Fruit fly (Drosophila melanogaster) whole organism, prepupa: ENCODE data around the gene Prosalpha2.

Experiments
- Blimp-1 ChIP-seq: fragments of 200-800 bp; sonication (Bioruptor generic); optimal IDR thresholded peaks from 3 replicates; lab custom pipeline; 2017; ENCODE audit warnings: missing biosample characterization, missing genetic modification characterization, mild to moderate bottlenecking, moderate library complexity, missing genetic modification reagents
- CG10631 ChIP-seq: fragments of 200-800 bp; sonication (Bioruptor generic); optimal IDR thresholded peaks from 2 replicates; lab custom pipeline; 2016; ENCODE audit warnings: missing biosample characterization, missing genetic modification characterization
- CG10669 ChIP-seq: fragments of 200-800 bp; sonication (Bioruptor generic); optimal IDR thresholded peaks from 3 replicates; lab custom pipeline; 2018; ENCODE audit warnings: missing biosample characterization, mild to moderate bottlenecking, missing genetic modification characterization, moderate library complexity
- CG15336 ChIP-seq: fragments of 200-800 bp; sonication (Bioruptor generic); IDR thresholded peaks from 2 replicates; pipeline ENCODE4 v1.3.6; 2022; ENCODE audit warnings: missing biosample characterization, missing genetic modification characterization
- CG1621 ChIP-seq: fragments of 200-800 bp; sonication (Bioruptor generic); optimal IDR thresholded peaks from 3 replicates; lab custom pipeline; 2018; ENCODE audit warnings: missing biosample characterization, mild to moderate bottlenecking, missing genetic modification characterization
- CG3032 ChIP-seq: fragments of 200-800 bp; optimal IDR thresholded peaks from 2 replicates; lab custom pipeline; 2019; ENCODE audit warnings: missing biosample characterization, mild to moderate bottlenecking, missing genetic modification characterization, moderate library complexity
- CG31627 ChIP-seq: fragments of 200-800 bp; sonication (Bioruptor generic); optimal IDR thresholded peaks from 3 replicates; lab custom pipeline; 2016; ENCODE audit warnings: missing biosample characterization, missing genetic modification characterization
- CG32006 ChIP-seq: fragments of 200-800 bp; sonication (Bioruptor generic); optimal IDR thresholded peaks from 3 replicates; lab custom pipeline; 2017; ENCODE audit warnings: missing biosample characterization, mild to moderate bottlenecking, missing genetic modification characterization
- CG34406 ChIP-seq: fragments of 200-800 bp; sonication (Bioruptor generic); optimal IDR thresholded peaks from 3 replicates; lab custom pipeline; 2016; ENCODE audit warnings: missing biosample characterization, missing genetic modification characterization
- CG3919 ChIP-seq: fragments of 200-800 bp; sonication (Bioruptor generic); optimal IDR thresholded peaks from 3 replicates; lab custom pipeline; 2016; ENCODE audit warnings: missing biosample characterization, missing genetic modification characterization
- CG4318 ChIP-seq: fragments of 200-800 bp; sonication (Bioruptor generic); optimal IDR thresholded peaks from 3 replicates; lab custom pipeline; 2017; ENCODE audit warnings: missing biosample characterization, mild to moderate bottlenecking, missing genetic modification characterization
- CG6276 ChIP-seq: fragments of 200-800 bp; sonication (Bioruptor generic); optimal IDR thresholded peaks from 2 replicates; lab custom pipeline; 2017; ENCODE audit warnings: missing biosample characterization, mild to moderate bottlenecking, missing genetic modification characterization
- CG6808 ChIP-seq: fragments of 200-800 bp; sonication (Bioruptor generic); optimal IDR thresholded peaks from 3 replicates; lab custom pipeline; 2017; ENCODE audit warnings: missing biosample characterization, missing genetic modification characterization, mild to moderate bottlenecking, moderate library complexity, missing genetic modification reagents
- CG6854 ChIP-seq: fragments of 200-800 bp; sonication (Bioruptor generic); optimal IDR thresholded peaks from 2 replicates; lab custom pipeline; 2017; ENCODE audit warnings: missing biosample characterization, mild to moderate bottlenecking, missing genetic modification characterization
- CG7368 ChIP-seq: fragments of 200-800 bp; sonication (Bioruptor generic); optimal IDR thresholded peaks from 3 replicates; lab custom pipeline; 2016; ENCODE audit warnings: missing biosample characterization, missing genetic modification characterization
- CG8119 ChIP-seq: fragments of 200-800 bp; sonication (Bioruptor generic); IDR thresholded peaks from 3 replicates; pipeline ENCODE4 v1.3.6; 2022; ENCODE audit warnings: missing biosample characterization, missing genetic modification characterization
- CG8319 ChIP-seq: fragments of 200-800 bp; sonication (Bioruptor generic); optimal IDR thresholded peaks from 3 replicates; lab custom pipeline; 2016; ENCODE audit warnings: missing biosample characterization, missing genetic modification characterization
- CG8632 ChIP-seq: fragments of 200-800 bp; sonication (Bioruptor generic); optimal IDR thresholded peaks from 3 replicates; lab custom pipeline; 2016; ENCODE audit warnings: missing biosample characterization, missing genetic modification characterization
- Eip75B ChIP-seq: fragments of 200-800 bp; sonication (Bioruptor generic); optimal IDR thresholded peaks from 3 replicates; lab custom pipeline; 2016; ENCODE audit warnings: missing biosample characterization, missing genetic modification characterization
- Eip78C ChIP-seq: fragments of 200-800 bp; sonication (Bioruptor generic); peaks from one replicate; lab custom pipeline; 2016; ENCODE audit warnings: missing biosample characterization, missing genetic modification characterization
- Ets21C ChIP-seq: fragments of 200-800 bp; sonication (Bioruptor generic); optimal IDR thresholded peaks from 3 replicates; lab custom pipeline; 2016; ENCODE audit warnings: missing biosample characterization, missing genetic modification characterization
- Ets96B ChIP-seq: fragments of 200-800 bp; optimal IDR thresholded peaks from 2 replicates; lab custom pipeline; 2019; ENCODE audit warnings: missing biosample characterization, mild to moderate bottlenecking, missing genetic modification characterization, moderate library complexity
- Hr38 ChIP-seq: sonication (Bioruptor generic); optimal IDR thresholded peaks from 2 replicates; lab custom pipeline; 2016; ENCODE audit warnings: missing biosample characterization, missing genetic modification characterization
- Hr4 ChIP-seq: fragments of 200-800 bp; sonication (Bioruptor generic); optimal IDR thresholded peaks from 3 replicates; lab custom pipeline; 2016; ENCODE audit warnings: missing biosample characterization, missing genetic modification characterization
- Lpt ChIP-seq: fragments of 200-800 bp; sonication (Bioruptor generic); optimal IDR thresholded peaks from 3 replicates; lab custom pipeline; 2016; ENCODE audit warnings: missing biosample characterization, missing genetic modification characterization
- Met ChIP-seq: fragments of 200-800 bp; sonication (Bioruptor generic); optimal IDR thresholded peaks from 3 replicates; lab custom pipeline; 2016; ENCODE audit warnings: missing biosample characterization, missing genetic modification characterization
- Smox ChIP-seq: fragments of 200-800 bp; sonication (Bioruptor generic); optimal IDR thresholded peaks from 3 replicates; lab custom pipeline; 2016; ENCODE audit warnings: missing biosample characterization, missing genetic modification characterization
- Sox102F ChIP-seq: fragments of 200-800 bp; sonication (Bioruptor generic); optimal IDR thresholded peaks from 2 replicates; lab custom pipeline; 2016; ENCODE audit warnings: missing biosample characterization, mild to moderate bottlenecking, missing genetic modification characterization
- Sox15 ChIP-seq: fragments of 200-800 bp; sonication (Bioruptor generic); optimal IDR thresholded peaks from 3 replicates; lab custom pipeline; 2016; ENCODE audit warnings: missing biosample characterization, missing genetic modification characterization
- acj6 ChIP-seq: fragments of 200-800 bp; sonication (Bioruptor generic); optimal IDR thresholded peaks from 3 replicates; lab custom pipeline; 2016; ENCODE audit warnings: missing biosample characterization, missing genetic modification characterization
- cyc ChIP-seq: fragments of 200-800 bp; sonication (Bioruptor generic); optimal IDR thresholded peaks from 3 replicates; lab custom pipeline; 2016; ENCODE audit warnings: missing biosample characterization, missing genetic modification characterization
- dac ChIP-seq: fragments of 200-800 bp; sonication (Bioruptor generic); optimal IDR thresholded peaks from 2 replicates; lab custom pipeline; 2017; ENCODE audit warnings: missing biosample characterization, mild to moderate bottlenecking, missing genetic modification characterization
- dsx ChIP-seq: fragments of 200-800 bp; optimal IDR thresholded peaks from 3 replicates; lab custom pipeline; 2019; ENCODE audit warnings: missing biosample characterization, mild to moderate bottlenecking, missing genetic modification characterization, moderate library complexity; ENCODE audit not compliant: poor library complexity, severe bottlenecking
- eg ChIP-seq: fragments of 200-800 bp; sonication (Bioruptor generic); IDR thresholded peaks from 3 replicates; pipeline ENCODE4 v1.3.6; 2022; ENCODE audit warnings: missing biosample characterization, missing genetic modification characterization
- esn ChIP-seq: fragments of 200-800 bp; sonication (Bioruptor generic); optimal IDR thresholded peaks from 2 replicates; lab custom pipeline; 2016; ENCODE audit warnings: missing biosample characterization, mild to moderate bottlenecking, missing genetic modification characterization, moderate library complexity
- fd59A ChIP-seq: fragments of 200-800 bp; sonication (Bioruptor generic); optimal IDR thresholded peaks from 2 replicates; lab custom pipeline; 2017; ENCODE audit warnings: missing biosample characterization, mild to moderate bottlenecking, missing genetic modification characterization, missing genetic modification reagents
- fd85E ChIP-seq: fragments of 200-800 bp; sonication (Bioruptor generic); optimal IDR thresholded peaks from 3 replicates; lab custom pipeline; 2016; ENCODE audit warnings: missing biosample characterization, missing genetic modification characterization
- lz ChIP-seq: fragments of 200-800 bp; sonication (Bioruptor generic); optimal IDR thresholded peaks from 3 replicates; lab custom pipeline; 2016; ENCODE audit warnings: missing biosample characterization, missing genetic modification characterization
- net ChIP-seq: fragments of 200-800 bp; sonication (Bioruptor generic); optimal IDR thresholded peaks from 3 replicates; lab custom pipeline; 2016; ENCODE audit warnings: missing biosample characterization, missing genetic modification characterization
- pdm3 ChIP-seq: fragments of 200-800 bp; sonication (Bioruptor generic); optimal IDR thresholded peaks from 3 replicates; lab custom pipeline; 2016; ENCODE audit warnings: missing biosample characterization, missing genetic modification characterization
- salr ChIP-seq, 2 experiments: fragments of 200-800 bp; sonication (Bioruptor generic); optimal IDR thresholded peaks; 3 replicates each; lab custom pipeline; 2016 to 2018; ENCODE audit warnings: missing biosample characterization in 2 of 2, missing genetic modification characterization in 2 of 2, mild to moderate bottlenecking in 1 of 2
- spab ChIP-seq: fragments of 200-800 bp; sonication (Bioruptor generic); optimal IDR thresholded peaks from 2 replicates; lab custom pipeline; 2017; ENCODE audit warnings: missing biosample characterization, mild to moderate bottlenecking, missing genetic modification characterization, missing genetic modification reagents
- ss ChIP-seq, 2 experiments: fragments of 200-800 bp; sonication (Bioruptor generic); optimal IDR thresholded peaks; 2 replicates in 1 of 2; 3 replicates in 1 of 2; lab custom pipeline; 2017 to 2018; ENCODE audit warnings: mild to moderate bottlenecking in 2 of 2, missing biosample characterization in 2 of 2, missing genetic modification characterization in 2 of 2, moderate library complexity in 1 of 2
- svp ChIP-seq: fragments of 200-800 bp; sonication (Bioruptor generic); peaks from one replicate; lab custom pipeline; 2016; ENCODE audit warnings: missing biosample characterization, missing genetic modification characterization
- topi ChIP-seq: fragments of 200-800 bp; sonication (Bioruptor generic); optimal IDR thresholded peaks from 3 replicates; lab custom pipeline; 2016; ENCODE audit warnings: missing biosample characterization, missing genetic modification characterization
- vri ChIP-seq: fragments of 200-800 bp; sonication (Bioruptor generic); optimal IDR thresholded peaks from 3 replicates; lab custom pipeline; 2016; ENCODE audit warnings: missing biosample characterization, mild to moderate bottlenecking, missing genetic modification characterization

Gene Prosalpha2

DNA sequence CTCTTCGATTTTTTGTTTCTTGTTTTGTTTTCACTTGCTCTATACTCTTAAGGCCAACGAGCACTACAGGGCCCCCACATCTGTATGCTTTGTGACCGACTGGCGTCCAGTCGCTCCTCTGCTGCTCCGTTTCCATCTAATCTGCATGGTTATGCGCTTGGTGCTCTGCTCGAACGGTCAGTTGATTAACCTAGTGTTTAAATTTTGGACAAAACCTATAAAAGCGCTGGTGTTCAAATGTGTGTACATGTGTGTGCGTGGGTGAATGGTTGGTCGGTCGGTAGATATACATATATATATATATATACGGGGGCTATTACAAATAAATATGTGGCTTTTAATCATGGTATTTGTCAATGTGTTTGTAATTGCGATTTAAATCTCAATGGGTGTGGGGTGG lies 7.1 kb upstream of the Prosalpha2 start (continued):
- TF ChIP-seq Hr4 (no peak), dac (no peak)

DNA sequence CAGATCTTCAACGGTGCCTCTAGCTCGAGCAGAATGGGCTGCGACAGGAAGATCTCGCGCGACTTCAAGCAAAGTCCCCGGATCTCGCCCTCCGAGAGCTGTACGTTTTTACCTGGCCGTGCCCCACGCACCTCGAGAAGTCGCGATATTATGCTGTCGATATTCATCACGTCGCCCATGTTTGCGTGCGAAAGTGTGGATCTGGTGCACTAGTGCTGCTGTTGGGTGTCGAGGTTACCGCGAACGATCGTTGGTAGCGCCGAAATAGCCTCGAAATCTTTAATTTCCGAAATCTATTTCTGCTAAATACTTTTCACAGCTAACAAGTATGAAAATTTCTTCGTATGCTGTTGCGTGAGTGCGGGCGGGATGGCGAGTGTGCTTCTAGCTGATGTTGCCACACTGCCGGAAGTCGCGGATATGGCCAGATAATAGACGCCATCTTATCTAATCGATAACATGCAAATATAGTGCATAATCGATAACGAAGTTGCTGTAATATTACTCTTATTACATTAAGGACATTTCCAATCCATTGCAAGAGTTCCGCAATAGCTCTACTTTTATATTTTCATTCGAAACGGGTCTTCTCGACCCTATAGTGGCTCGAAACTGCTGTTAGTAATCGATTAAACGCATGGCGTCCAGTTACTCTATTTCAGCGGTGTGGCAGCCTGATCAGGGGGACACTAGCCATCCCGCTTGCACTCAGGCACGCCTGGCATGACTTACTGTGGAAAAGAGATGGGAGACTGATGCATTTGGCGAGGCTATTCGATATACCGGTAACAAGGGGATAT lies 5.4 kb upstream of the Prosalpha2 start, which contains the start of gene Pp1-87B:
Gene Pp1-87B (minus strand): TSS at position 408 of the 800 bp plus-strand sequence.
- TF ChIP-seq ss (GFP tag; optimal IDR thresholded peaks at IDR 0.05; lab: Kevin White, UChicago) (no peak), Sox15 (GFP tag; lab: Kevin White, UChicago) (no peak), Ets96B (tag; lab: Kevin White, UChicago) (no peak), CG7368 (GFP tag; lab: Kevin White, UChicago) (no peak), svp (no peak), Sox102F (GFP tag; lab: Kevin White, UChicago) (no peak), Met (GFP tag; lab: Kevin White, UChicago) (no peak), CG31627 (peak; percentile 29), CG3032 (tag; lab: Kevin White, UChicago) (peak; percentile 5), CG3919 (GFP tag; lab: Kevin White, UChicago) (no peak), CG10669 (GFP tag; lab: Kevin White, UChicago) (no peak), CG32006 (GFP tag; lab: Kevin White, UChicago) (no peak), CG8319 (no peak), CG34406 (GFP tag; lab: Kevin White, UChicago) (no peak), Eip75B (GFP tag; lab: Kevin White, UChicago) (no peak), salr (GFP tag; optimal IDR thresholded peaks at IDR 0.05; lab: Kevin White, UChicago) (no peak), Smox (GFP tag; lab: Kevin White, UChicago) (no peak), Blimp-1 (no peak), CG15336 (GFP tag; lab: Robert Waterston, UW) (no peak), dac (no peak), CG8632 (GFP tag; lab: Kevin White, UChicago) (no peak), spab (GFP tag; lab: Kevin White, UChicago) (no peak), dsx (no peak), CG6854 (GFP tag; lab: Kevin White, UChicago) (no peak), lz (no peak), CG6808 (GFP tag; lab: Kevin White, UChicago) (no peak), Eip78C (GFP tag; lab: Kevin White, UChicago) (peak; percentile 69), CG4318 (GFP tag; lab: Kevin White, UChicago) (no peak), CG8119 (GFP tag; lab: Robert Waterston, UW) (no peak), Hr38 (no peak), esn (peak; percentile 17), topi (GFP tag; lab: Kevin White, UChicago) (no peak), fd85E (GFP tag; lab: Kevin White, UChicago) (no peak), pdm3 (GFP tag; lab: Kevin White, UChicago) (no peak), Ets21C (GFP tag; lab: Kevin White, UChicago) (no peak), CG1621 (tag; lab: Kevin White, UChicago) (peak; percentile 20), acj6 (GFP tag; lab: Kevin White, UChicago) (no peak), vri (GFP tag; lab: Kevin White, UChicago) (no peak), CG6276 (no peak), cyc (GFP tag; lab: Kevin White, UChicago) (no peak), fd59A (no peak), eg (GFP tag; lab: Robert Waterston, UW) (no peak), net (GFP tag; lab: Kevin White, UChicago) (no peak), CG10631 (GFP tag; lab: Kevin White, UChicago) (no peak), Lpt (GFP tag; lab: Kevin White, UChicago) (no peak)
